Worm (Caenorhabditis elegans): Measurements from ENCODE around the gene T23G5.3.

T23G5.3 gene

DNA sequence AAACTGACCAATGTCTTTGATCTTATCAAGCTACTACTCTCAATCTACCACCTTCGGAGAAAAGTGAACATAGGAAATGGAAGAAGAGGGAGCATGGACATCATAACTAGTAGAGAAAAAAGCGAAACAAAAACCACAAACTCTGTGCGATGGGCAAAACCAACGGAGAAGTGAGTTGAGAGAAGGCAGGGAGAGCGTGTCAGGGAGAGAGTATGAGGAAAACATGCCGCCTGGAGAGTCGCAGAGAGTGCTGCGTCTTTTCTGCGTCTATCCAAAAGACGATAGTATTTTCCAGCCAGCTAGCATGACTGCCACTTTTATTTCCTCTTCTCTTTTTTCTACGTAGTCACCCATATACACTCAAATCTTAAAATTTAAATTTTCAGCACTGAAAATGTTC, 8.9 kb upstream of the T23G5.3 start, which contains the start of gene saeg-2 (continued):
- TF ChIP-seq nhr-71 (tag; optimal IDR thresholded peaks at IDR 0.05) (peak; percentile 41), ama-1 (optimal IDR thresholded peaks at IDR 0.05) (no peak), nhr-76 (tag; optimal IDR thresholded peaks at IDR 0.05) (no peak), ceh-90 (tag; optimal IDR thresholded peaks at IDR 0.05) (no peak), lsy-2 (tag; optimal IDR thresholded peaks at IDR 0.05) (peak; percentile 35 to 64), egl-13 (tag; optimal IDR thresholded peaks at IDR 0.05) (no peak), F16B12.6 (tag; optimal IDR thresholded peaks at IDR 0.05) (no peak), jun-1 (tag; optimal IDR thresholded peaks at IDR 0.05) (peak; percentile 18), unc-86 (tag; optimal IDR thresholded peaks at IDR 0.05) (no peak), tlp-1 (tag; optimal IDR thresholded peaks at IDR 0.05) (no peak), ceh-8 (GFP tag; optimal IDR thresholded peaks at IDR 0.05) (no peak), lin-15B (tag; optimal IDR thresholded peaks at IDR 0.05) (peak; percentile 9), ceh-63 (GFP tag; optimal IDR thresholded peaks at IDR 0.05) (no peak), lin-39 (tag; optimal IDR thresholded peaks at IDR 0.05) (no peak), pax-3 (tag; optimal IDR thresholded peaks at IDR 0.05) (no peak), alr-1 (tag; optimal IDR thresholded peaks at IDR 0.05; ENCODE audit: borderline replicate concordance) (no peak), ceh-82 (tag; optimal IDR thresholded peaks at IDR 0.05) (peak in 1 of 3 experiments; percentile 27), elt-2 (tag; optimal IDR thresholded peaks at IDR 0.05) (no peak), efl-1 (optimal IDR thresholded peaks at IDR 0.05) (peak; percentile 40 to 54), efl-1 (GFP tag; optimal IDR thresholded peaks at IDR 0.05 in 1 of 2) (peak in 1 of 2 experiments; percentile 20), C16A3.4 (tag; optimal IDR thresholded peaks at IDR 0.05) (peak; percentile 31), fkh-8 (tag; optimal IDR thresholded peaks at IDR 0.05) (peak; percentile 35), C34B4.2 (tag; optimal IDR thresholded peaks at IDR 0.05) (no peak), ces-1 (GFP tag; optimal IDR thresholded peaks at IDR 0.05) (no peak), nhr-20 (tag; optimal IDR thresholded peaks at IDR 0.05) (peak; percentile 7), efl-3 (GFP tag; optimal IDR thresholded peaks at IDR 0.05) (no peak), blmp-1 (tag; optimal IDR thresholded peaks at IDR 0.05) (peak; percentile 47), dpl-1 (GFP tag; optimal IDR thresholded peaks at IDR 0.05) (peak in 1 of 3 experiments; percentile 26), mep-1 (tag; optimal IDR thresholded peaks at IDR 0.05) (no peak), ets-5 (GFP tag; IDR thresholded peaks at IDR 0.05) (no peak), nhr-77 (tag; optimal IDR thresholded peaks at IDR 0.05) (no peak)

DNA sequence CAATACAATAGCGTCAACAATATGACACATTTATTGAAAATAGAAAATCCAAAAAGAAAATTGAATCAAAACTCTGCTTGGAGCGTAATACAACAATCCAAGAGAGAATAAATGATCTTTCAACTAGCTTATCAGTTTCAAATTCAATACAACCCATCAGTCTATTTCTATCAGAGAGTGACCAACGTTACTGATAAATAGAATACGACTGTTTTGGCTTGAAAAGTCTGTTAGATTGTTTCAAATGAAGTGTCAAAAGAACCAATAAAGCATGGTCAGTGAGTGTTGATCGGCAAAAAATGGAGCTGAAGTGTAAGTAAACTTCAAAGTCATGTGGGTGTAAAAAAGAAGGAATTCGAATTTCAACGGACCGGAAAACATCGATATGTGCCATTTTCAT, 6.6 kb upstream of the T23G5.3 start:
- TF ChIP-seq nhr-28 (tag; optimal IDR thresholded peaks at IDR 0.05) (no peak), unc-98 (GFP tag; IDR thresholded peaks at IDR 0.05) (no peak), mdl-1 (tag; optimal IDR thresholded peaks at IDR 0.05) (no peak), jun-1 (tag; optimal IDR thresholded peaks at IDR 0.05) (no peak), ceh-90 (tag; optimal IDR thresholded peaks at IDR 0.05) (no peak), alr-1 (tag; optimal IDR thresholded peaks at IDR 0.05; ENCODE audit: borderline replicate concordance) (no peak), efl-3 (GFP tag; optimal IDR thresholded peaks at IDR 0.05) (no peak), efl-1 (optimal IDR thresholded peaks at IDR 0.05) (no peak), efl-1 (GFP tag; optimal IDR thresholded peaks at IDR 0.05 in 1 of 2) (peak in 1 of 2 experiments; percentile 72), elt-2 (tag; optimal IDR thresholded peaks at IDR 0.05) (peak; percentile 44)

DNA sequence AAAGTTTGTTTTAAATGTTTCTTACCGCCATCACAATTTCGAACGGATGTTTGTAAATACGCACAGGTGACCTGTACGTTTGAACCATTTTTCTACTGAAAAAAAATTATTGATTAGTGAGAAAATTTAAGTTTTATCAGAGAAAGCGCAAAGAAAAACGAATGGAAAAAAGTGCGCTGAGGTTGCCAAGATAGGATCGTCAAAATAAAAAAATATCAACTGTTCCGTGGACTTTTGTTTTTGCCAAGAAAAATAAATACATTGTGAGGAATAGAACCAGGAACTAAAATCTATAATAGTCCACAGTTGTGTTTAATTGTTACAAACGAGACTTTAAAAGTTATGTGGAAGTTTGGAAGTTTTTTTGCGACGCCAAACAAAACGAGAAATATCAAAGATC, 5.2 kb upstream of the T23G5.3 start, which contains the start of gene T23G5.2:
T23G5.2 (minus strand) TSS at position 101 of the 400 bp plus-strand sequence.
- TF ChIP-seq mdl-1 (tag; optimal IDR thresholded peaks at IDR 0.05) (no peak), lsy-2 (tag; optimal IDR thresholded peaks at IDR 0.05) (no peak), ceh-82 (tag; optimal IDR thresholded peaks at IDR 0.05) (no peak), ces-1 (GFP tag; optimal IDR thresholded peaks at IDR 0.05) (no peak), pax-3 (tag; optimal IDR thresholded peaks at IDR 0.05) (no peak), hlh-17 (GFP tag; optimal IDR thresholded peaks at IDR 0.05; ENCODE audit: borderline replicate concordance) (no peak), egl-13 (tag; optimal IDR thresholded peaks at IDR 0.05) (no peak), nhr-11 (tag; optimal IDR thresholded peaks at IDR 0.05) (no peak), nhr-28 (tag; optimal IDR thresholded peaks at IDR 0.05) (no peak), ceh-90 (tag; optimal IDR thresholded peaks at IDR 0.05) (no peak), mef-2 (tag; optimal IDR thresholded peaks at IDR 0.05) (no peak), unc-30 (tag; optimal IDR thresholded peaks at IDR 0.05) (no peak)
